Worm (Caenorhabditis elegans) whole organism, mixed stage, embryonic: Measurements from ENCODE around the gene ZK1010.2.

ENCODE experiments used
- M03D4.4 ChIP-seq: sonication (generic microtip); optimal IDR thresholded peaks from 2 replicates; lab custom pipeline; 2017; ENCODE audit warnings: mild to moderate bottlenecking, missing genetic modification characterization, missing compliant biosample characterization
- blmp-1 ChIP-seq: fragments of 150-350 bp; optimal IDR thresholded peaks from 2 replicates; lab custom pipeline; 2014; ENCODE audit warnings: missing biosample characterization, missing genetic modification characterization
- ceh-39 ChIP-seq: fragments of 150-350 bp; optimal IDR thresholded peaks from 2 replicates; lab custom pipeline; 2014; ENCODE audit warnings: missing biosample characterization, missing genetic modification characterization
- ceh-43 ChIP-seq: fragments of 200-800 bp; sonication (Bioruptor generic); optimal IDR thresholded peaks from 2 replicates; lab custom pipeline; 2018; ENCODE audit warnings: mild to moderate bottlenecking, missing genetic modification characterization, moderate library complexity, missing compliant biosample characterization
- ceh-83 ChIP-seq: fragments of 200-800 bp; sonication (Bioruptor generic); optimal IDR thresholded peaks from 2 replicates; lab custom pipeline; 2018; ENCODE audit warnings: mild to moderate bottlenecking, missing genetic modification characterization, missing compliant biosample characterization
- ces-1 ChIP-seq: fragments of 150-350 bp; optimal IDR thresholded peaks from 2 replicates; lab custom pipeline; 2014; ENCODE audit warnings: missing biosample characterization, missing genetic modification reagents, missing genetic modification characterization
- cnd-1 ChIP-seq: fragments of 200-800 bp; sonication (Bioruptor generic); optimal IDR thresholded peaks from 2 replicates; lab custom pipeline; 2018; ENCODE audit warnings: mild to moderate bottlenecking, missing genetic modification characterization, missing compliant biosample characterization
- drap-1 ChIP-seq: fragments of 200-800 bp; sonication (Bioruptor generic); optimal IDR thresholded peaks from 3 replicates; lab custom pipeline; 2018; ENCODE audit warnings: mild to moderate bottlenecking, missing genetic modification characterization, missing compliant biosample characterization
- elt-1 ChIP-seq: sonication (generic microtip); optimal IDR thresholded peaks from 2 replicates; lab custom pipeline; 2017; ENCODE audit warnings: missing genetic modification characterization, mild to moderate bottlenecking, missing compliant biosample characterization, antibody characterized with exemption, moderate library complexity, borderline replicate concordance; ENCODE audit not compliant: insufficient read depth
- lin-13 ChIP-seq: fragments of 150-350 bp; optimal IDR thresholded peaks from 2 replicates; lab custom pipeline; 2014; ENCODE audit warnings: missing biosample characterization, missing genetic modification characterization
- lin-32 ChIP-seq: fragments of 200-800 bp; sonication (Bioruptor generic); optimal IDR thresholded peaks from 2 replicates; lab custom pipeline; 2018; ENCODE audit warnings: mild to moderate bottlenecking, missing genetic modification characterization, missing compliant biosample characterization
- lsy-2 ChIP-seq: fragments of 150-350 bp; optimal IDR thresholded peaks from 2 replicates; lab custom pipeline; 2014; ENCODE audit warnings: missing biosample characterization, missing genetic modification characterization
- mab-5 ChIP-seq: fragments of 150-350 bp; optimal IDR thresholded peaks from 2 replicates; lab custom pipeline; 2014; ENCODE audit warnings: missing biosample characterization, missing genetic modification characterization
- mep-1 ChIP-seq: fragments of 150-350 bp; optimal IDR thresholded peaks from 2 replicates; lab custom pipeline; 2017; ENCODE audit warnings: missing biosample characterization, missing genetic modification reagents, missing genetic modification characterization, inconsistent platforms
- mls-2 ChIP-seq: sonication (generic microtip); optimal IDR thresholded peaks from 2 replicates; lab custom pipeline; 2016; ENCODE audit warnings: mild to moderate bottlenecking, missing genetic modification characterization, moderate library complexity, missing compliant biosample characterization
- nhr-12 ChIP-seq: fragments of 150-350 bp; optimal IDR thresholded peaks from 2 replicates; lab custom pipeline; 2014; ENCODE audit warnings: missing biosample characterization, missing genetic modification characterization
- nhr-2 ChIP-seq: fragments of 150-350 bp; optimal IDR thresholded peaks from 2 replicates; lab custom pipeline; 2014; ENCODE audit warnings: missing biosample characterization, missing genetic modification characterization
- nhr-237 ChIP-seq: fragments of 150-350 bp; optimal IDR thresholded peaks from 2 replicates; lab custom pipeline; 2014; ENCODE audit warnings: missing biosample characterization, missing genetic modification characterization
- nhr-28 ChIP-seq: fragments of 150-350 bp; optimal IDR thresholded peaks from 2 replicates; lab custom pipeline; 2014; ENCODE audit warnings: missing biosample characterization, missing genetic modification characterization
- nhr-76 ChIP-seq: sonication (generic microtip); optimal IDR thresholded peaks from 2 replicates; lab custom pipeline; 2017; ENCODE audit warnings: missing biosample characterization, missing genetic modification characterization
- pha-4 ChIP-seq: fragments of 150-350 bp; optimal IDR thresholded peaks from 2 replicates; lab custom pipeline; 2018; ENCODE audit warnings: missing biosample characterization, missing genetic modification reagents, missing genetic modification characterization
- sem-2 ChIP-seq: fragments of 200-800 bp; sonication (Bioruptor generic); optimal IDR thresholded peaks from 2 replicates; lab custom pipeline; 2018; ENCODE audit warnings: mild to moderate bottlenecking, missing genetic modification characterization, missing compliant biosample characterization
- snpc-4 ChIP-seq: fragments of 150-350 bp; optimal IDR thresholded peaks from 2 replicates; lab custom pipeline; 2014; ENCODE audit warnings: missing biosample characterization, missing genetic modification characterization
- sptf-1 ChIP-seq: sonication (generic microtip); optimal IDR thresholded peaks from 2 replicates; lab custom pipeline; 2017; ENCODE audit warnings: mild to moderate bottlenecking, missing genetic modification characterization, moderate library complexity, missing compliant biosample characterization
- tbx-8 ChIP-seq: fragments of 200-800 bp; sonication (Bioruptor generic); optimal IDR thresholded peaks from 2 replicates; lab custom pipeline; 2018; ENCODE audit warnings: mild to moderate bottlenecking, missing genetic modification characterization, moderate library complexity, missing compliant biosample characterization
- unc-120 ChIP-seq: sonication (generic microtip); optimal IDR thresholded peaks from 2 replicates; lab custom pipeline; 2017; ENCODE audit warnings: missing genetic modification characterization, missing compliant biosample characterization; ENCODE audit not compliant: poor library complexity, severe bottlenecking
- unc-39 ChIP-seq: fragments of 150-350 bp; optimal IDR thresholded peaks from 2 replicates; lab custom pipeline; 2014; ENCODE audit warnings: missing biosample characterization, missing genetic modification characterization
- unc-62 ChIP-seq: fragments of 150-350 bp; optimal IDR thresholded peaks from 2 replicates; lab custom pipeline; 2014; ENCODE audit warnings: missing biosample characterization, missing genetic modification reagents, missing genetic modification characterization
- zip-8 ChIP-seq: fragments of 150-350 bp; optimal IDR thresholded peaks from 2 replicates; lab custom pipeline; 2014; ENCODE audit warnings: missing biosample characterization, missing genetic modification characterization
- ztf-11 ChIP-seq: fragments of 150-350 bp; optimal IDR thresholded peaks from 2 replicates; lab custom pipeline; 2014; ENCODE audit warnings: missing biosample characterization, missing genetic modification characterization

Gene ZK1010.2

DNA sequence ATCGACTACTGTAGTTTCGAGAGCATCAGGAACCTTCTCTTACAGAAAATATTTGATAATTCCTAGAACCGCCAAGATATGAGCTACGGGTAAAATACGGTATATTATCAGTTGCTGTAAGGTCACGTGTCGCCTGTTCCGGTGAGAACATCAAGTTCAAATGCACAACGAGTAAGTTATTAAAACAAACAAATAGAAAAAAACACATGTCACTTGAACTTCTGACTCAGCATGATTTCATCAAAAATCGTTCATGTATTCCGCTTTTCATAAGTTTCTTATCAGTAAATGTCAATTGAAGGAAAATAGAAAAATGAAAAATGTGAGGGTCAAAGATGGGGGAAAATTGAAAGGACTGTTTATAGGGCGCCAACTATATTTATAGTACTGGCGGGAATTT is 17.0 kb downstream of the ZK1010.2 start:
- TF ChIP-seq mep-1 = no peak
- no peak for TF ChIP-seq ces-1
- no peak for TF ChIP-seq unc-120 (tag; lab: Kevin White, UChicago)
- TF ChIP-seq tbx-8 (GFP tag; lab: Kevin White, UChicago) = no peak
- no peak for TF ChIP-seq lsy-2 (tag; lab: Kevin White, UChicago)
- no peak for TF ChIP-seq nhr-2 (tag; lab: Kevin White, UChicago)
- TF ChIP-seq unc-62 (GFP tag; lab: Kevin White, UChicago) = no peak
- TF ChIP-seq mls-2 = no peak
- TF ChIP-seq nhr-12 (tag; lab: Kevin White, UChicago) = no peak
- no peak for TF ChIP-seq cnd-1
- no peak for TF ChIP-seq sptf-1
- no peak for TF ChIP-seq lin-32 (GFP tag; lab: Kevin White, UChicago)
- no peak for TF ChIP-seq drap-1 (GFP tag; lab: Kevin White, UChicago)
- TF ChIP-seq zip-8 (tag; lab: Kevin White, UChicago) = no peak
- TF ChIP-seq unc-39 (tag; lab: Kevin White, UChicago) = no peak
- TF ChIP-seq snpc-4 (tag; lab: Kevin White, UChicago) = no peak
- TF ChIP-seq M03D4.4 = no peak

DNA sequence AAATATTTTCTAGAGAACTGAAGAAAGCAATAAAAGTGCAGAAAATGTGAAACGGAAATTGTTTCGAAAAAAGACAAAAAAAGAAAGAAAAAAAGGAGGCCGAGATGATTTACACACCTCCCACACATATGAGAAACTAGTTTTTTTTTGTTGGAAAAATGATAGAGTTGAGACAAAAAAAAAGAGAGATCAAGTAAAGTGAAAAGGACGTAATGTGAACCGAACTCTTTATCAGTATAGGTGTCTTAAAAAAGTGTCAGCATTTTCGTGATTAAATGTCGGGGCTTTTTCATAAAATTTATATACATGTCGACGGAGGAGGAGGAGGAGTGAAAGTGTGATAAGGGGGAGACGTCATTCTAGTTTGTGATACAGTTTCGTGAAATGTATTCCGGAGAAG is 18.4 kb downstream of the ZK1010.2 start:
- TF ChIP-seq nhr-76 = no peak
- TF ChIP-seq pha-4 (tag; lab: Kevin White, UChicago) = no peak
- TF ChIP-seq elt-1 (tag; lab: Kevin White, UChicago) = no peak
- TF ChIP-seq ceh-43 = no peak
- TF ChIP-seq nhr-2 (tag; lab: Kevin White, UChicago) = no peak
- TF ChIP-seq unc-39 (tag; lab: Kevin White, UChicago) = no peak
- TF ChIP-seq ztf-11 (tag; lab: Kevin White, UChicago) = no peak

DNA sequence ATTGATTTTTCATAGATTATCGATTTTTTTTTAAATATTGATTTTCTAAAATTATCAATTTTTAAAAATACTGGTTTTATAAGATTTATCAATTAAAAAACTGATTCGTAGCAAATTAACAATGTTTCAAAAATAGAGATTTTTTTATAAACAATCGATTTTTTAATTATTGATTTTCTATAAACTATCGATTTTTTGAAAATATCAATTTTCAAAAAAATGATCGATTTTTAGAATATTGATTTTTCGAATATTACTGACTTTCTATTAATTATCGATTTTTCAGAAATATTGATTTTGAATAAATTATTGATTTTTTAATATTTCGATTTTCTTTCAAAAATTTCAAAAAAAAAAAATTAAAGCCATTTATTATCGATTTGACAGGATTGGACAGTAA is 25.0 kb downstream of the ZK1010.2 start:
- peak; percentile 20 for TF ChIP-seq ces-1
- TF ChIP-seq lin-13 = no peak
- TF ChIP-seq, all 35 proteins: peak for 1

DNA sequence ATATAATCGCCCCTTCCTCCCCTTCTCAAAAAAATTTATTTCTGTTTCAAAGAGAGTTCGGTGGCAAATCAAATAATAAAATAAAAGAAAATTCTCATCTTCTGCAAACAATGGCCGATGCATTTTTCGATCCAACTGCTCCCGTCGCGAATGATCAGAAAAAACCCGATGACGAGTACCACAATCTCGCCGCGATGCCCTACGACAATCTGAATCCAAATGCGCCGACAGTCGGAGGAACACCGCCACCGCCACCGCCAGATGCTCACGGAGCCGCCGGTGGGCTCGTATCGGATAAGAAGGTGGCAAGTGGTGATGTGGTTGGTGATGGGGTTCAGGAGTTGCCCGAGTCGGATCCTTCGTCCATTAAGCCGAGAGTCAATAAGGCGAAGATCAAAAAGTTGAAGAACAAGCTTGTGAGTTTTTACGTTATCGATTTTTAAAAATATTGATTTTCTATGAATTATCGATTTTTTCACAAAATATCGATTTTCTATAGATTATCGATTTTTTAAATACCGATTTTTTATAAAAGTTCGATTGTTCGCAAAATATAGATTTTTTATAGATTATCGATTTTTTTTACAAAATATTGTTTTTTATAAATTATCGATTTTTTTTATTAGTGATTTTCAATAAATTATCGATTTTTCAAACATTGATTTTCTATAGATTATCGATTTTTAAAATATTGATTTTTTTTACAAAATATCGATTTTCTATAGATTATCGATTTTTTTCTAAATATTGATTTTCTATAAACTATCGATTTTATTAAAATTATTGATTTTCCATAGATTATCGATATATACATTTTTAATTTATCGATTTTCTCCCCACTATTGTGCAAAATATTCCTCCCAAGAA is 26.1 kb downstream of the ZK1010.2 start, which contains the start of gene Y39E4A.1:
Gene Y39E4A.1 (plus strand): TSS at position 51 of the 867 bp plus-strand sequence.
- TF ChIP-seq nhr-12 (tag; lab: Kevin White, UChicago) = no peak

DNA sequence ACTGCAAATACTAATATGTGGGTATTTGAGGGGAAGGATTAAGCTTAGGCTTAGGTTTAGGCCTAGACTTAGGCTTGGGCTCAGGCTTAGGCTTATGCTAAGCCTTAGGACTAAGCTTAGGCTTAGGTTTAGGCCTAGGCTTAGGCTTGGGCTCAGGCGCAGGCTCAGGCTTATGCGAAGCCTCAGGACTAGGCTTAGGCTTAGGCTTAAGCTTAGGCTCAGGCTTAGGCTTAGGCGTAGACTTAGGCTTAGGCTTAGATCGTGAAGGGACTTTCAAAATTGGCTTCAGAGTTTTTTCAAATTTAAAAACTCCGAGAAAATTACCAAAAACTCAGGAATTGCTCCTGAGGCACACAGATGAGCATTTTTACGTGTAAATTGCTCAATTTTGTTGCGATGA is 32.6 kb downstream of the ZK1010.2 start:
- TF ChIP-seq mab-5 (tag; lab: Kevin White, UChicago) = no peak
- no peak for TF ChIP-seq ceh-43
- no peak for TF ChIP-seq nhr-12 (tag; lab: Kevin White, UChicago)
- no peak for TF ChIP-seq M03D4.4
- no peak for TF ChIP-seq nhr-237
- no peak for TF ChIP-seq unc-120 (tag; lab: Kevin White, UChicago)
- no peak for TF ChIP-seq blmp-1 (tag; lab: Kevin White, UChicago)
- TF ChIP-seq nhr-2 (tag; lab: Kevin White, UChicago) = no peak
- TF ChIP-seq unc-62 (GFP tag; lab: Kevin White, UChicago) = no peak
- no peak for TF ChIP-seq drap-1 (GFP tag; lab: Kevin White, UChicago)
- no peak for TF ChIP-seq pha-4 (tag; lab: Kevin White, UChicago)
- TF ChIP-seq zip-8 (tag; lab: Kevin White, UChicago) = no peak
- TF ChIP-seq lin-32 (GFP tag; lab: Kevin White, UChicago) = no peak
- no peak for TF ChIP-seq snpc-4 (tag; lab: Kevin White, UChicago)
- TF ChIP-seq cnd-1 = no peak
- no peak for TF ChIP-seq nhr-28 (tag; lab: Kevin White, UChicago)
- TF ChIP-seq lin-13 = no peak
- TF ChIP-seq sem-2 (GFP tag; lab: Kevin White, UChicago) = no peak
- no peak for TF ChIP-seq elt-1 (tag; lab: Kevin White, UChicago)

DNA sequence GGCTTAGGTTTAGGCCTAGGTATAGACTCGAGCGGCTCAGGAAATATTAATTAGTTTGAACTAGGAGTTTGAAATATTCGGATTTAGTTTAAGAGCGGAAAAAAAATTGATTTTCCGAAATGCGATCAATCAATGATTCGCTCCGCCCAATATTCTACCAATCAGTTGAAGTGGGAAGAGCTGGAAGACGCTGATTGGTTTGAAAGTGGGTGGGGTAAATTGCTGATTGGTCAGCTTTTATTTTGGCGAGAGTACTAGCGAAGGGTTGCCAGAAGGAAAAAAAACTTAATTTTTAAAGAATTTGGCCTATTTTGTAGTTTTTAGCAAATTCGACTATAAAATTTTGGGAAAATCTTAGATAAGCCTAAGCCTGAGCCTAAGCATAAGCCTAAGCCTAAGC is 33.6 kb downstream of the ZK1010.2 start:
- TF ChIP-seq drap-1 (GFP tag; lab: Kevin White, UChicago) (no peak), ceh-83 (no peak), nhr-76 (no peak), ceh-39 (no peak)
